Fruit fly (Drosophila melanogaster) whole organism, embryonic: ENCODE data around the gene CG15019.

Experiments
- Ada2b ChIP-seq: fragments of 200-800 bp; sonication (Bioruptor generic); IDR thresholded peaks from 2 replicates; pipeline ENCODE4 v1.3.6; 2022; ENCODE audit warnings: missing biosample characterization, missing genetic modification characterization
- Asciz ChIP-seq: fragments of 200-800 bp; sonication (Bioruptor generic); optimal IDR thresholded peaks from 2 replicates; lab custom pipeline; 2017; ENCODE audit warnings: missing biosample characterization, mild to moderate bottlenecking, missing genetic modification characterization, missing genetic modification reagents
- B-H2 ChIP-seq: fragments of 200-800 bp; sonication (Bioruptor generic); optimal IDR thresholded peaks from 2 replicates; lab custom pipeline; 2018; ENCODE audit warnings: missing biosample characterization, mild to moderate bottlenecking, missing genetic modification characterization
- CG10462 ChIP-seq: fragments of 200-800 bp; sonication (Bioruptor generic); optimal IDR thresholded peaks from 2 replicates; lab custom pipeline; 2016; ENCODE audit warnings: missing biosample characterization, missing genetic modification characterization
- CG10543 ChIP-seq: fragments of 200-800 bp; sonication (Bioruptor generic); optimal IDR thresholded peaks from 3 replicates; lab custom pipeline; 2017; ENCODE audit warnings: missing biosample characterization, mild to moderate bottlenecking, missing genetic modification characterization, moderate library complexity
- CG12236 ChIP-seq: fragments of 200-800 bp; sonication (Bioruptor generic); optimal IDR thresholded peaks from 2 replicates; lab custom pipeline; 2016; ENCODE audit warnings: missing biosample characterization, missing genetic modification characterization
- CG1233 ChIP-seq: fragments of 200-800 bp; sonication (Bioruptor generic); optimal IDR thresholded peaks from 4 replicates; lab custom pipeline; 2018; ENCODE audit warnings: missing biosample characterization, mild to moderate bottlenecking, missing genetic modification characterization
- CG13287 ChIP-seq: fragments of 200-800 bp; sonication (Bioruptor generic); IDR thresholded peaks from 2 replicates; pipeline ENCODE4 v1.3.6; 2022; ENCODE audit warnings: missing biosample characterization, missing genetic modification characterization; ENCODE audit not compliant: partially characterized antibody
- CG13624 ChIP-seq: fragments of 200-800 bp; sonication (Bioruptor generic); optimal IDR thresholded peaks from 2 replicates; lab custom pipeline; 2016; ENCODE audit warnings: missing biosample characterization, missing genetic modification characterization
- CG14441 ChIP-seq: fragments of 200-800 bp; sonication (Bioruptor generic); IDR thresholded peaks from 2 replicates; pipeline ENCODE4 v1.3.6; 2022; ENCODE audit warnings: missing biosample characterization, missing genetic modification characterization
- CG14965 ChIP-seq: fragments of 200-800 bp; sonication (Bioruptor generic); optimal IDR thresholded peaks from 2 replicates; lab custom pipeline; 2016; ENCODE audit warnings: missing biosample characterization, missing genetic modification characterization, borderline replicate concordance
- CG16779 ChIP-seq: fragments of 200-800 bp; sonication (Bioruptor generic); IDR thresholded peaks from 2 replicates; pipeline ENCODE4 v1.3.6; 2022; ENCODE audit warnings: missing biosample characterization, missing genetic modification characterization
- CG17359 ChIP-seq: fragments of 200-800 bp; sonication (Bioruptor generic); optimal IDR thresholded peaks from 3 replicates; lab custom pipeline; 2018; ENCODE audit warnings: missing biosample characterization, mild to moderate bottlenecking, missing genetic modification characterization, moderate library complexity
- CG17802 ChIP-seq: fragments of 200-800 bp; sonication (Bioruptor generic); optimal IDR thresholded peaks from 2 replicates; lab custom pipeline; 2018; ENCODE audit warnings: missing biosample characterization, mild to moderate bottlenecking, missing genetic modification characterization, moderate library complexity
- CG17829 ChIP-seq: fragments of 200-800 bp; optimal IDR thresholded peaks from 2 replicates; lab custom pipeline; 2019; ENCODE audit warnings: missing biosample characterization, mild to moderate bottlenecking, missing genetic modification characterization, moderate library complexity
- CG17912 ChIP-seq: fragments of 200-800 bp; sonication (Bioruptor generic); optimal IDR thresholded peaks from 2 replicates; lab custom pipeline; 2018; ENCODE audit warnings: missing biosample characterization, mild to moderate bottlenecking, missing genetic modification characterization
- CG18011 ChIP-seq: fragments of 200-800 bp; sonication (Bioruptor generic); optimal IDR thresholded peaks from 2 replicates; lab custom pipeline; 2017; ENCODE audit warnings: missing biosample characterization, missing genetic modification characterization, mild to moderate bottlenecking, moderate library complexity, missing genotype
- CG32772 ChIP-seq: fragments of 200-800 bp; sonication (Bioruptor generic); IDR thresholded peaks from 2 replicates; pipeline ENCODE4 v1.3.6; 2022; ENCODE audit warnings: missing biosample characterization, missing genetic modification characterization
- CG4282 ChIP-seq: fragments of 200-800 bp; sonication (Bioruptor generic); optimal IDR thresholded peaks from 2 replicates; lab custom pipeline; 2016; ENCODE audit warnings: missing biosample characterization, missing genetic modification characterization
- CG6175 ChIP-seq: fragments of 200-800 bp; sonication (Bioruptor generic); IDR thresholded peaks from 3 replicates; pipeline ENCODE4 v1.3.6; 2022; ENCODE audit warnings: missing biosample characterization, missing genetic modification characterization
- CG7839 ChIP-seq: fragments of 200-800 bp; sonication (Bioruptor generic); optimal IDR thresholded peaks from 3 replicates; lab custom pipeline; 2018; ENCODE audit warnings: missing biosample characterization, mild to moderate bottlenecking, missing genetic modification characterization, moderate library complexity
- CG8290 ChIP-seq, 3 experiments: fragments of 200-800 bp; sonication (Bioruptor generic); optimal IDR thresholded peaks; 2 replicates each; lab custom pipeline; 2016 to 2019; ENCODE audit warnings: missing biosample characterization in 3 of 3, missing genetic modification characterization in 3 of 3, mild to moderate bottlenecking in 2 of 3, moderate library complexity in 1 of 3
- Dll ChIP-seq: fragments of 200-800 bp; sonication (Bioruptor generic); IDR thresholded peaks from 4 replicates; pipeline ENCODE4 v1.3.6; 2022; ENCODE audit warnings: missing biosample characterization, missing genetic modification characterization; ENCODE audit not compliant: partially characterized antibody
- ERR ChIP-seq: fragments of 200-800 bp; sonication (Bioruptor generic); optimal IDR thresholded peaks from 2 replicates; lab custom pipeline; 2016; ENCODE audit warnings: missing biosample characterization, missing genetic modification characterization
- HLH4C ChIP-seq: fragments of 200-800 bp; sonication (Bioruptor generic); IDR thresholded peaks from 3 replicates; pipeline ENCODE4 v1.3.6; 2022; ENCODE audit warnings: missing biosample characterization, missing genetic modification characterization; ENCODE audit not compliant: partially characterized antibody
- HmgD ChIP-seq: fragments of 200-800 bp; sonication (Bioruptor generic); optimal IDR thresholded peaks from 3 replicates; lab custom pipeline; 2016; ENCODE audit warnings: missing biosample characterization, missing genetic modification characterization
- Hr51 ChIP-seq, 2 experiments: fragments of 200-800 bp; sonication (Bioruptor generic); optimal IDR thresholded peaks; 2 replicates in 1 of 2; 3 replicates in 1 of 2; lab custom pipeline; 2016 to 2018; ENCODE audit warnings: missing biosample characterization in 2 of 2, missing genetic modification characterization in 2 of 2, mild to moderate bottlenecking in 1 of 2, moderate library complexity in 1 of 2
- NfI ChIP-seq: fragments of 200-800 bp; sonication (Bioruptor generic); optimal IDR thresholded peaks from 3 replicates; lab custom pipeline; 2018; ENCODE audit warnings: missing biosample characterization, mild to moderate bottlenecking, missing genetic modification characterization, moderate library complexity
- Scr ChIP-seq: fragments of 200-800 bp; sonication (Bioruptor generic); IDR thresholded peaks from 2 replicates; pipeline ENCODE4 v1.3.6; 2022; ENCODE audit warnings: missing biosample characterization, missing genetic modification characterization; ENCODE audit not compliant: partially characterized antibody
- Sry-δ ChIP-seq: fragments of 200-800 bp; sonication (Bioruptor generic); optimal IDR thresholded peaks from 2 replicates; lab custom pipeline; 2016; ENCODE audit warnings: missing biosample characterization, missing genetic modification characterization
- Usf ChIP-seq: fragments of 200-800 bp; sonication (Bioruptor generic); optimal IDR thresholded peaks from 2 replicates; lab custom pipeline; 2017; ENCODE audit warnings: missing genotype, missing biosample characterization, missing genetic modification characterization
- Xrp1 ChIP-seq: fragments of 200-800 bp; sonication (Bioruptor generic); IDR thresholded peaks from 2 replicates; pipeline ENCODE4 v1.3.6; 2022; ENCODE audit warnings: missing biosample characterization, missing genetic modification characterization
- bab2 ChIP-seq: fragments of 200-800 bp; sonication (Bioruptor generic); optimal IDR thresholded peaks from 2 replicates; lab custom pipeline; 2016; ENCODE audit warnings: missing biosample characterization, missing genetic modification characterization
- crp ChIP-seq, 2 experiments: fragments of 200-800 bp; sonication (Bioruptor generic); optimal IDR thresholded peaks; 2 replicates in 1 of 2; 3 replicates in 1 of 2; lab custom pipeline; 2017; ENCODE audit warnings: missing biosample characterization in 2 of 2, missing genetic modification characterization in 2 of 2, mild to moderate bottlenecking in 1 of 2, moderate library complexity in 1 of 2
- cwo ChIP-seq: fragments of 200-800 bp; sonication (Bioruptor generic); optimal IDR thresholded peaks from 3 replicates; lab custom pipeline; 2017; ENCODE audit warnings: missing biosample characterization, missing genetic modification characterization, mild to moderate bottlenecking, moderate library complexity, missing genetic modification reagents
- eve ChIP-seq, 2 experiments: fragments of >200 bp; optimal IDR thresholded peaks; 2 replicates each; lab custom pipeline; 2017; ENCODE audit warnings: missing biosample characterization in 2 of 2, missing genetic modification characterization in 2 of 2
- ewg ChIP-seq: fragments of 200-800 bp; sonication (Bioruptor generic); optimal IDR thresholded peaks from 3 replicates; lab custom pipeline; 2017; ENCODE audit warnings: mild to moderate bottlenecking, missing biosample characterization, missing genetic modification reagents, missing genetic modification characterization
- fd96Cb ChIP-seq: fragments of 200-800 bp; sonication (Bioruptor generic); optimal IDR thresholded peaks from 2 replicates; lab custom pipeline; 2018; ENCODE audit warnings: missing biosample characterization, mild to moderate bottlenecking, missing genetic modification characterization, moderate library complexity
- ken ChIP-seq: fragments of 200-800 bp; sonication (Bioruptor generic); IDR thresholded peaks from 3 replicates; pipeline ENCODE4 v1.3.6; 2022; ENCODE audit warnings: missing biosample characterization, missing genetic modification characterization
- phol ChIP-seq: fragments of 200-800 bp; sonication (Bioruptor generic); optimal IDR thresholded peaks from 3 replicates; lab custom pipeline; 2018; ENCODE audit warnings: missing biosample characterization, mild to moderate bottlenecking, missing genetic modification characterization, moderate library complexity
- pnt ChIP-seq: fragments of 200-800 bp; sonication (Bioruptor generic); optimal IDR thresholded peaks from 3 replicates; lab custom pipeline; 2016; ENCODE audit warnings: missing biosample characterization, missing genetic modification characterization
- row ChIP-seq: fragments of 200-800 bp; sonication (Bioruptor generic); IDR thresholded peaks from 3 replicates; pipeline ENCODE4 v1.3.6; 2022; ENCODE audit warnings: missing biosample characterization, missing genetic modification characterization
- sd ChIP-seq: fragments of 200-800 bp; sonication (Bioruptor generic); optimal IDR thresholded peaks from 3 replicates; lab custom pipeline; 2018; ENCODE audit warnings: missing biosample characterization, mild to moderate bottlenecking, missing genetic modification characterization, moderate library complexity
- sens ChIP-seq: fragments of 200-800 bp; sonication (Bioruptor generic); peaks from one replicate; lab custom pipeline; 2016; ENCODE audit warnings: missing biosample characterization, missing genetic modification characterization
- sqz ChIP-seq: fragments of 200-800 bp; sonication (Bioruptor generic); optimal IDR thresholded peaks from 3 replicates; lab custom pipeline; 2018; ENCODE audit warnings: missing biosample characterization, mild to moderate bottlenecking, missing genetic modification characterization
- stc ChIP-seq: fragments of 200-800 bp; sonication (Bioruptor generic); IDR thresholded peaks from 2 replicates; pipeline ENCODE4 v1.3.6; 2022; ENCODE audit warnings: missing biosample characterization, missing genetic modification characterization
- ttk ChIP-seq: fragments of 200-800 bp; sonication (Bioruptor generic); IDR thresholded peaks from 2 replicates; pipeline ENCODE4 v2.1.2; 2022; ENCODE audit warnings: missing biosample characterization, missing genetic modification characterization

Gene CG15019

dm6 chr3L:4411951-4412350 lies 6.1 kb upstream of the CG15019 start:
- peak; percentile 12 for TF ChIP-seq sqz (GFP tag; lab: Kevin White, UChicago)
- no peak for TF ChIP-seq crp (GFP tag; optimal IDR thresholded peaks at IDR 0.05; lab: Kevin White, UChicago)
- peak in 1 of 2 experiments; percentile 43 for TF ChIP-seq eve (GFP tag; optimal IDR thresholded peaks at IDR 0.05; lab: Kevin White, UChicago)
- TF ChIP-seq sd (tag; lab: Kevin White, UChicago), result peak; percentile 53
- peak; percentile 48 for TF ChIP-seq cwo (GFP tag; lab: Kevin White, UChicago)
- TF ChIP-seq CG10543, result peak; percentile 40
- TF ChIP-seq NfI, result peak; percentile 5
- no peak for TF ChIP-seq fd96Cb (tag; lab: Kevin White, UChicago)
- 0 out of 2 replicates have a peak, but pooled peaks have one; percentile 18 for TF ChIP-seq CG13287 (GFP tag; lab: Robert Waterston, UW)
- TF ChIP-seq CG17802 (tag; lab: Kevin White, UChicago), result no peak
- TF ChIP-seq sens (GFP tag; lab: Kevin White, UChicago), result peak; percentile 73
- TF ChIP-seq Scr (GFP tag; lab: Robert Waterston, UW), result no peak
- no peak for TF ChIP-seq ERR
- TF ChIP-seq Dll (GFP tag; lab: Robert Waterston, UW), result no peak

dm6 chr3L:4411025-4411873 lies 5.4 kb upstream of the CG15019 start:
- TF ChIP-seq B-H2 (GFP tag; lab: Kevin White, UChicago) (no peak), phol (tag; lab: Kevin White, UChicago) (no peak), CG18011 (peak; percentile 5), Asciz (GFP tag; lab: Kevin White, UChicago) (no peak), stc (no peak), ttk (GFP tag; lab: Robert Waterston, UW) (no peak), CG13624 (GFP tag; lab: Kevin White, UChicago) (peak; percentile 77), CG14441 (peak; percentile 40; the same call in 1 of the 2 replicates), Xrp1 (GFP tag; lab: Robert Waterston, UW) (no peak), CG12236 (GFP tag; lab: Kevin White, UChicago) (no peak), CG6175 (GFP tag; lab: Robert Waterston, UW) (peak; percentile 72; the same call in 2 of the 3 replicates), CG17829 (tag; lab: Kevin White, UChicago) (no peak), Hr51 (GFP tag; optimal IDR thresholded peaks at IDR 0.05; lab: Kevin White, UChicago) (peak in 1 of 2 experiments; percentile 22), CG17359 (tag; lab: Kevin White, UChicago) (no peak), pnt (GFP tag; lab: Kevin White, UChicago) (no peak), CG14965 (GFP tag; lab: Kevin White, UChicago) (no peak), Ada2b (GFP tag; lab: Robert Waterston, UW) (0 out of 2 replicates have a peak, but pooled peaks have one; percentile 3), HLH4C (GFP tag; lab: Robert Waterston, UW) (no peak), CG7839 (tag; lab: Kevin White, UChicago) (no peak), ewg (no peak), row (GFP tag; lab: Robert Waterston, UW) (peak; percentile 25; the same call in 1 of the 3 replicates), CG4282 (GFP tag; lab: Kevin White, UChicago) (no peak), HmgD (GFP tag; lab: Kevin White, UChicago) (no peak), CG16779 (GFP tag; lab: Robert Waterston, UW) (no peak), CG32772 (GFP tag; lab: Robert Waterston, UW) (no peak), CG1233 (GFP tag; lab: Kevin White, UChicago) (no peak), Usf (no peak), ken (no peak), CG17912 (no peak), bab2 (no peak), Sry-δ (GFP tag; lab: Kevin White, UChicago) (no peak), CG8290 (GFP tag; optimal IDR thresholded peaks at IDR 0.05; lab: Kevin White, UChicago) (no peak), CG8290 (tag; optimal IDR thresholded peaks at IDR 0.05; lab: Kevin White, UChicago) (peak in 1 of 2 experiments; percentile 50), CG10462 (GFP tag; lab: Kevin White, UChicago) (no peak)
